Worm (Caenorhabditis elegans) whole organism, young adult: ENCODE data around the gene Y46G5A.18.

ENCODE experiments used
- B0035.1 ChIP-seq: sonication (generic microtip); optimal IDR thresholded peaks from 2 replicates; lab custom pipeline; 2016; ENCODE audit warnings: missing genetic modification characterization, mild to moderate bottlenecking, missing compliant biosample characterization, missing genotype, missing genetic modification reagents
- Y56A3A.18 ChIP-seq: fragments of 200-800 bp; sonication (Bioruptor generic); IDR thresholded peaks from 2 replicates; pipeline ENCODE4 v1.3.6; 2022; ENCODE audit warnings: missing genetic modification reagents, missing genetic modification characterization, missing compliant biosample characterization
- ama-1 ChIP-seq, 3 experiments: fragments of 150-350 bp in 1 of 3; sonication (generic microtip) in 2 of 3; optimal IDR thresholded peaks; 2 replicates each; lab custom pipeline; 2014 to 2018; ENCODE audit warnings: missing biosample characterization in 2 of 3, missing genetic modification characterization in 2 of 3, missing genetic modification reagents in 2 of 3
- ccch-3 ChIP-seq: fragments of 200-800 bp; sonication (Bioruptor generic); optimal IDR thresholded peaks from 2 replicates; lab custom pipeline; 2018; ENCODE audit warnings: mild to moderate bottlenecking, missing genetic modification characterization, missing compliant biosample characterization
- egrh-3 ChIP-seq: fragments of 200-800 bp; sonication (Bioruptor generic); IDR thresholded peaks from 2 replicates; pipeline ENCODE4 v1.3.6; 2022; ENCODE audit warnings: missing genetic modification reagents, missing genetic modification characterization, missing compliant biosample characterization
- mes-4 ChIP-seq: sonication (generic microtip); optimal IDR thresholded peaks from 2 replicates; lab custom pipeline; 2016; ENCODE audit warnings: missing genotype, missing genetic modification characterization, missing compliant biosample characterization

DNA sequence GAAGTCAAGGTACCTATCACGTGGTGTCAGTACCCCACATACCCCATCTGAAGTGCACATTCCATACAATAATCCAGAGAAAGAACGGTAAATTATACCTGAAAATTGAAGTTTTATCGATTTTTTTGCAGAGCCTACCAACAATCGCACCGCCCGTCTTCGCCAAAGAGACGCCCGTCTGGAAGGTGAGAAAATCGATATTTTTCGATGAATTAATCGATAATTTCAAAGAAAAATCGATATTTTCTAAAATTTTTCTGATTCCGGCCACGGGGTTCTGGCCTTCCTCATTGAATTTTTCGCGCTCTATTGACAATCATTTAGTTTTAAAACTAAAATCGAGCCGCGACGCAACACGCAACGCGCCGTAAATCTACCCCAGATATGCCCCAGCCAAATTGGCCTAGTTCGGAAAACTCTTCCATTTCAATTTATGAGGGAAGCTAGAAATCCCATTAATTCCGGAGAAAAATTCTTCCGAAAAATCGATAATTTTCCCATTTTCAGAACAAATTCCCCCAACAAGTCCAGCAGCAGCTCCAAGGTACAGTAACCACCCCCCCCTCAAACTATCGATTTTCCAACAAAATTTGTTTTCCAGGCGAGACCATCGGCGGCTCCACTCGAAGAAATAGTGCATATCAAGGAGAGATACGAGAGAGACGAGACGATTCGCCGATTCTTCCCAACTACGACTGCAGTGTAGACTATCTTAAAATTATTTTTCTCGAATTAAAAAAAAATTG is 38.4 kb downstream of the Y46G5A.18 start:
- TF ChIP-seq egrh-3 (GFP tag; lab: Robert Waterston, UW) (no peak), ccch-3 (no peak), mes-4 (tag; lab: Kevin White, UChicago) (no peak), ama-1 (optimal IDR thresholded peaks at IDR 0.05; lab: Kevin White, UChicago) (no peak), ama-1 (GFP tag; optimal IDR thresholded peaks at IDR 0.05; lab: Kevin White, UChicago) (no peak), B0035.1 (tag; lab: Kevin White, UChicago) (no peak), Y56A3A.18 (GFP tag; lab: Robert Waterston, UW) (no peak)
